Worm (Caenorhabditis elegans): ENCODE data around the gene F07G6.10.
"Not testable (repeated sequence)": the region's sequence is repeated elsewhere in the genome, so short reads cannot be mapped to it uniquely, and the experiment has no call there.

The F07G6.10 gene

DNA sequence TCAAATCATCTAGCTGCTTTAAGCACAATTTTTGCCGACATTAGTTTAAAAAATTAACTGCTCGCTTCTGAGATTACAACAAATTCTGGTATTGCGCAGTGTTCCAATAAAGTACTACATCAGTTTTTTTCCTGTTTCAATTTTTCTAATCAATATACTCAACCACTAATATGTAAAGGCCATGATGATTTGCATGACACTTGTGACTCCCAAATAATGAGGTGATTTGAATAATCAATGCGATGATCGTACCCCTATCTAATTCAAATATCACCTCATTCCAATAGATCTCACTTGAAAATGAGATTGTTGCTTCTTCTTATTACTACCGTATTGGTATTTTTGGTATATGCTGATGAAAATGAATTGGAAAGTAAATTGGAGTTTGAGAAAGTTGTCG is 10.7 kb upstream of the F07G6.10 start, which contains the start of gene F07G6.2:
TSS of gene F07G6.2 (plus strand) at position 301 of the 400 bp plus-strand sequence.
- TF ChIP-seq ceh-39 (tag; optimal IDR thresholded peaks at IDR 0.05), result no peak
- no peak for TF ChIP-seq unc-62 (GFP tag; optimal IDR thresholded peaks at IDR 0.05)
- no peak for TF ChIP-seq unc-39 (tag; optimal IDR thresholded peaks at IDR 0.05)
- no peak for TF ChIP-seq drap-1 (GFP tag; optimal IDR thresholded peaks at IDR 0.05)
- TF ChIP-seq ham-2 (GFP tag; optimal IDR thresholded peaks at IDR 0.05), result no peak
- no peak for TF ChIP-seq sem-2 (GFP tag; optimal IDR thresholded peaks at IDR 0.05)
- TF ChIP-seq snpc-4 (tag; optimal IDR thresholded peaks at IDR 0.05), result no peak
- no peak for TF ChIP-seq elt-3 (tag; optimal IDR thresholded peaks at IDR 0.05)

DNA sequence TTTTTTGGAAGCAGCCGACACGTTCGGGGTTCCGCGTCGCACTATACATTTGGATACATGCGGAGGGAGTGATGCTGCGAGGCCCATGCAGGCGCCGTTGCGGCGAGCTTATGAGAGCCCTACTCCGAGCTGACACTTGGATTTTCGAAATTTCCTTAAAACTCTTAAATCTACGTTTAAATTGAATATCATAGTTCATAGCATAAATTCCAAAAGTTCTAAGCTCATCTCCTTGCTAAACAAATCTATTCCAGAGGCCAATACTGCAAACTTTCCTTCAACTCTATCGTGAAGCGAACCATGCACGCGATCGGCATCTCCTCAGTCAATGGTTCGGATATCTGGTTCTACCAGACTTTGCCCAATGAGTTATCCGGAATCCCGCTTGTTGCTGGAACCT is 8.1 kb upstream of the F07G6.10 start, which contains the start of gene dgn-3:
TSS of gene dgn-3 (plus strand) at position 301 of the 400 bp plus-strand sequence.
- TF ChIP-seq mls-2 (tag; optimal IDR thresholded peaks at IDR 0.05) (no peak), sptf-1 (tag; optimal IDR thresholded peaks at IDR 0.05) (no peak), nhr-2 (tag; optimal IDR thresholded peaks at IDR 0.05) (no peak), snpc-4 (tag; optimal IDR thresholded peaks at IDR 0.05) (no peak), elt-1 (tag; optimal IDR thresholded peaks at IDR 0.05; ENCODE audit: borderline replicate concordance, insufficient read depth) (no peak), unc-62 (GFP tag; optimal IDR thresholded peaks at IDR 0.05) (no peak), flh-1 (GFP tag; optimal IDR thresholded peaks at IDR 0.05) (no peak), pha-4 (tag; optimal IDR thresholded peaks at IDR 0.05) (no peak), nhr-237 (tag; optimal IDR thresholded peaks at IDR 0.05) (no peak), ceh-43 (GFP tag; optimal IDR thresholded peaks at IDR 0.05) (no peak), hlh-1 (tag; optimal IDR thresholded peaks at IDR 0.05) (no peak), ces-1 (GFP tag; optimal IDR thresholded peaks at IDR 0.05) (no peak), unc-120 (tag; optimal IDR thresholded peaks at IDR 0.05; ENCODE audit: poor library complexity, severe bottlenecking) (no peak), ham-2 (GFP tag; optimal IDR thresholded peaks at IDR 0.05) (no peak)

DNA sequence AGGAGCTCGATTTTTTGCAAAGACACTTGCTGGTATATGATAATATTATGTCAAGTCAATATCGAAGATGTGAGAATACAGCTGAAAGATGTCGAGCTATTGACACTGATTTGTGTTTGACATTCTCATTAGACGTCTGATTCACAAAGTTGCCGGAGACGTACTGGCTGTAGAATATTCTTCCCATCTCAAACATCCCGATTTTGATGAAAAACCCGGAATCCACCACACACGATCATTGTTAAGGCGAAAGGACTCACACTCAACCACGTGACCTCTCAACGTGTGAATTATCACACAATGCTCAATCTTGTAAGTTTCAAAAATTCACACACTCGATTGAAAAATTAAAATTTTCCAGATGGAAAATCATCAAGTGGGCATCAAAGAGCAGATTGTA is 1.8 kb upstream of the F07G6.10 start, which contains the start of gene F07G6.12:
TSS of gene F07G6.12 (plus strand) at position 301 of the 400 bp plus-strand sequence.
- TF ChIP-seq M03D4.4 (tag; optimal IDR thresholded peaks at IDR 0.05) (no peak), flh-1 (GFP tag; optimal IDR thresholded peaks at IDR 0.05) (no peak), ham-2 (GFP tag; optimal IDR thresholded peaks at IDR 0.05) (no peak), cnd-1 (tag; optimal IDR thresholded peaks at IDR 0.05) (no peak), lin-32 (GFP tag; optimal IDR thresholded peaks at IDR 0.05) (no peak), nhr-237 (tag; optimal IDR thresholded peaks at IDR 0.05) (no peak), mls-2 (tag; optimal IDR thresholded peaks at IDR 0.05) (no peak), nhr-2 (tag; optimal IDR thresholded peaks at IDR 0.05) (no peak), nhr-28 (tag; optimal IDR thresholded peaks at IDR 0.05) (no peak), ceh-39 (tag; optimal IDR thresholded peaks at IDR 0.05) (no peak), ztf-11 (tag; optimal IDR thresholded peaks at IDR 0.05) (no peak), nhr-12 (tag; optimal IDR thresholded peaks at IDR 0.05) (no peak), elt-3 (tag; optimal IDR thresholded peaks at IDR 0.05) (no peak), lsy-2 (tag; optimal IDR thresholded peaks at IDR 0.05) (no peak), snpc-4 (tag; optimal IDR thresholded peaks at IDR 0.05) (no peak), zip-8 (tag; optimal IDR thresholded peaks at IDR 0.05) (no peak), ceh-83 (GFP tag; optimal IDR thresholded peaks at IDR 0.05) (no peak)

DNA sequence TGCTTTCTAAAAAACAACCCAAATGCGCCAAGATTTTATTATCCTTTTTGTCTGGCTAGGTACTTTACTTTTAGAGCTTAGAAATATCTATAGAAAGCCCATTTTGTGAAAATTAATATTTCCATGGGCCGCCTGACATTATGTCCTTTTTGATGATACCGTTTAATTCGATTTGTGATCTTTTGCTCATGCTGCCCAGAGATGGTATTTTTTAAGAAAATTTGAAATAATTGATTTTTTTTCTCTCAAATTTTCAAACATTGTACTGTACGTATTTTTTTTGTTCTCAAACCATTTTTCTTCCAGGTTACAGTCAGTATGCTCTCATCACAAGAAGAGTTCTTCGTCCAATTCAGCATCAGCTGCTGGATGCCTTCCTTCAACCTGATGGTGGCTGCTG is 4.8 kb downstream of the F07G6.10 start, which contains the start of gene Y75D11A.2:
TSS of gene Y75D11A.2 (plus strand) at position 301 of the 400 bp plus-strand sequence.
- not testable (repeated sequence) for TF ChIP-seq blmp-1, hlh-1, lsy-2 (tag; optimal IDR thresholded peaks at IDR 0.05)

DNA sequence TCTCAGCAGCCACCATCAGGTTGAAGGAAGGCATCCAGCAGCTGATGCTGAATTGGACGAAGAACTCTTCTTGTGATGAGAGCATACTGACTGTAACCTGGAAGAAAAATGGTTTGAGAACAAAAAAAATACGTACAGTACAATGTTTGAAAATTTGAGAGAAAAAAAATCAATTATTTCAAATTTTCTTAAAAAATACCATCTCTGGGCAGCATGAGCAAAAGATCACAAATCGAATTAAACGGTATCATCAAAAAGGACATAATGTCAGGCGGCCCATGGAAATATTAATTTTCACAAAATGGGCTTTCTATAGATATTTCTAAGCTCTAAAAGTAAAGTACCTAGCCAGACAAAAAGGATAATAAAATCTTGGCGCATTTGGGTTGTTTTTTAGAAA is 8.4 kb downstream of the F07G6.10 start, which contains the start of gene Y75D11A.3:
TSS of gene Y75D11A.3 (minus strand) at position 101 of the 400 bp plus-strand sequence.
- TF ChIP-seq ceh-83, lin-32, sem-2 (GFP tag; optimal IDR thresholded peaks at IDR 0.05): not testable (repeated sequence)

DNA sequence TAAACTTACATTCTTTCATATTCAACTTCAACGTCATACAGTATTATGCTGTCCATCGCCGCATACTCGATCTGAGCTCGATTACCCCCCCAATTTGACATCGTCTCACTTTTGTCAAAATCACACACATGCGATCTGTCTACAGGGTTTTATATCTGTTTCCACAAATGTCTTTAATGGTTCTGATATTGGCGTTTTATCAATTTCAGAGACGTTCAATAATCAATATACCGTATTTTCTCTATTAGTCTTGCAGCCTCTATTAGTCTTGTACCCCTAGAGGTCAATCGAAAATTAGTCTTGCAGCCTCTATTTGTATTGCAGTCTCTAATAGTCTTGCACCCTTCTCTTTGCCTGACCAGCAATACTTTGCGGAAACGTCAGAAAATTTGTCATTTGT is 10.8 kb downstream of the F07G6.10 start, which contains the start of gene Y75D11A.6:
TSS of gene Y75D11A.6 (minus strand) at position 101 of the 400 bp plus-strand sequence.
- not testable (repeated sequence) for TF ChIP-seq pha-4 (tag; optimal IDR thresholded peaks at IDR 0.05); tbx-8 (GFP tag; optimal IDR thresholded peaks at IDR 0.05); snpc-4 (tag; optimal IDR thresholded peaks at IDR 0.05)
